Fruit fly (Drosophila melanogaster): ENCODE data around the gene Zmynd8.

The Zmynd8 gene

dm6 chr3R:31724580-31725320 lies 55.5 kb downstream of the Zmynd8 start (continued):
- TF ChIP-seq CG10654 (GFP tag; optimal IDR thresholded peaks at IDR 0.05), result no peak
- TF ChIP-seq CG8924 (tag; optimal IDR thresholded peaks at IDR 0.05), result no peak
- no peak for TF ChIP-seq shn (GFP tag; optimal IDR thresholded peaks at IDR 0.05)
- TF ChIP-seq CHES-1-like (GFP tag; optimal IDR thresholded peaks at IDR 0.05), result no peak
- no peak for TF ChIP-seq usp (GFP tag; optimal IDR thresholded peaks at IDR 0.05)
- TF ChIP-seq CG2120 (GFP tag; optimal IDR thresholded peaks at IDR 0.05), result no peak
- 0 out of 3 replicates have a peak, but pooled peaks have one; percentile 37 for TF ChIP-seq CG11695 (GFP tag; IDR thresholded peaks at IDR 0.05)
- TF ChIP-seq Six4 (GFP tag; optimal IDR thresholded peaks at IDR 0.05), result no peak
- TF ChIP-seq CG13424 (tag; optimal IDR thresholded peaks at IDR 0.05), result no peak
- no peak for TF ChIP-seq bowl (GFP tag; IDR thresholded peaks at IDR 0.05)
- no peak for TF ChIP-seq dmrt11E (tag; optimal IDR thresholded peaks at IDR 0.05)
- no peak for TF ChIP-seq ken (GFP tag; IDR thresholded peaks at IDR 0.05)
- TF ChIP-seq CG12071 (GFP tag; optimal IDR thresholded peaks at IDR 0.05), result peak; percentile 19
- TF ChIP-seq CG17912 (GFP tag; optimal IDR thresholded peaks at IDR 0.05), result no peak
- no peak for TF ChIP-seq otp (GFP tag; IDR thresholded peaks at IDR 0.05)
- TF ChIP-seq CG17361 (GFP tag; IDR thresholded peaks at IDR 0.05), result no peak
- no peak for TF ChIP-seq CG5953 (GFP tag; IDR thresholded peaks at IDR 0.05)
- no peak for TF ChIP-seq al (GFP tag; IDR thresholded peaks at IDR 0.05)
- 0 out of 2 replicates have a peak, but pooled peaks have one; percentile 41 for TF ChIP-seq CG32532 (GFP tag; IDR thresholded peaks at IDR 0.05)
- TF ChIP-seq Aef1 (GFP tag; IDR thresholded peaks at IDR 0.05), result no peak
- TF ChIP-seq CG7271 (tag; optimal IDR thresholded peaks at IDR 0.05), result no peak
- TF ChIP-seq lmd (GFP tag; IDR thresholded peaks at IDR 0.05), result no peak
- no peak for TF ChIP-seq run (tag; optimal IDR thresholded peaks at IDR 0.05)
- TF ChIP-seq dimm (GFP tag; IDR thresholded peaks at IDR 0.05), result no peak
- no peak for TF ChIP-seq BtbVII (GFP tag; optimal IDR thresholded peaks at IDR 0.05)
- TF ChIP-seq CG1233 (GFP tag; optimal IDR thresholded peaks at IDR 0.05), result no peak
- TF ChIP-seq corto (GFP tag; optimal IDR thresholded peaks at IDR 0.05), result no peak
- TF ChIP-seq MESR4 (GFP tag; optimal IDR thresholded peaks at IDR 0.05), result no peak
- TF ChIP-seq zfh2 (GFP tag; optimal IDR thresholded peaks at IDR 0.05), result no peak
- no peak for TF ChIP-seq ERR (GFP tag; optimal IDR thresholded peaks at IDR 0.05)
- TF ChIP-seq odd (GFP tag; optimal IDR thresholded peaks at IDR 0.05), result no peak
- no peak for TF ChIP-seq abd-A (tag; optimal IDR thresholded peaks at IDR 0.05)
- peak in 1 of 2 experiments; percentile 11 for TF ChIP-seq tll (GFP tag; optimal IDR thresholded peaks at IDR 0.05)
- no peak for TF ChIP-seq CG11504 (tag; optimal IDR thresholded peaks at IDR 0.05)
- no peak for TF ChIP-seq tup (GFP tag; optimal IDR thresholded peaks at IDR 0.05)
- TF ChIP-seq lab (GFP tag; optimal IDR thresholded peaks at IDR 0.05), result peak; percentile 24
- TF ChIP-seq jumu (GFP tag; optimal IDR thresholded peaks at IDR 0.05), result no peak
- no peak for TF ChIP-seq stwl (tag; optimal IDR thresholded peaks at IDR 0.05)
- no peak for TF ChIP-seq CG10321 (GFP tag; IDR thresholded peaks at IDR 0.05)
- TF ChIP-seq B-H2 (GFP tag; optimal IDR thresholded peaks at IDR 0.05), result no peak
- no peak for TF ChIP-seq NfI (GFP tag; optimal IDR thresholded peaks at IDR 0.05)
- no peak for TF ChIP-seq kah (GFP tag; optimal IDR thresholded peaks at IDR 0.05)
- TF ChIP-seq PHDP (tag; optimal IDR thresholded peaks at IDR 0.05), result no peak
- no peak for TF ChIP-seq gro (GFP tag; optimal IDR thresholded peaks at IDR 0.05)
- TF ChIP-seq CG43689 (GFP tag; IDR thresholded peaks at IDR 0.05), result no peak
- no peak for TF ChIP-seq CG16815 (GFP tag; optimal IDR thresholded peaks at IDR 0.05)
- TF ChIP-seq HLH3B (GFP tag; IDR thresholded peaks at IDR 0.05), result no peak
- TF ChIP-seq MTF-1 (GFP tag; optimal IDR thresholded peaks at IDR 0.05; ENCODE audit: borderline replicate concordance), result no peak
- peak; percentile 45; the same call in 2 of the 3 replicates for TF ChIP-seq CG2199 (GFP tag; IDR thresholded peaks at IDR 0.05)
- TF ChIP-seq pnt (GFP tag; optimal IDR thresholded peaks at IDR 0.05), result no peak

All from whole organism, embryonic.